Worm (Caenorhabditis elegans): Measurements from ENCODE around the gene T22G5.3.

T22G5.3 gene

DNA sequence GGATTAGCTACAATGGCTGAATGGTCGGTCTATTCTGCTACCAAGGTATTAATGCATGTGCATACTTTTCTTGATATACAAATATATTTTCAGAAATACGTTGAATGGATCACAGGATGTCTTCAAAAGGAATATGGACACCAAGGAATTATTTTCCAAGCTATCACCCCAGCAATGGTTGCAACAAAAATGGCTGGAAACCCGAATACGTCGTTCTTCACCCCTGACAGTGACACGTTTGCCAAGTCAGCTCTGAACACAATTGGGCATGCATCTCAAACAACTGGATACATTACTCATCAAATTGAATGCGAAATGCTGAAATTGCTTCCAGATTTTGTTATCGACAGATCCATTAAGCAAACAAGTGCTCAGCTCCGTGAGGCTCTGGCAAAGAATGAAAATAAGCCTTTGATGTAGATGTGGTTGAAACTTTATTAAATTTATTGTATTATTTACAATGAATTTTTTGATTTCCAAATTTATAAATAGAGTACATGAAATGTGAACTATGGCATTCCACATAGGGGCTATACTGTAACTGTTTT is 26.9 kb downstream of the T22G5.3 start:
- TF ChIP-seq nhr-41 (GFP tag; IDR thresholded peaks at IDR 0.05) (peak; percentile 42; the same call in 1 of the 2 replicates), mxl-3 (GFP tag; optimal IDR thresholded peaks at IDR 0.05) (peak; percentile 45), hif-1 (tag; optimal IDR thresholded peaks at IDR 0.05) (peak in 1 of 2 experiments; percentile 39), arid-1 (GFP tag; conservative IDR thresholded peaks at IDR 0.05) (peak; percentile 50; the same call in 1 of the 2 replicates), ceh-20 (GFP tag; IDR thresholded peaks at IDR 0.05) (no peak), zip-11 (GFP tag; IDR thresholded peaks at IDR 0.05) (no peak), unc-62 (GFP tag; optimal IDR thresholded peaks at IDR 0.05 in 1 of 2) (no peak), unc-62 (tag; optimal IDR thresholded peaks at IDR 0.05) (no peak), spr-1 (tag; optimal IDR thresholded peaks at IDR 0.05) (no peak), hlh-30 (tag; optimal IDR thresholded peaks at IDR 0.05; ENCODE audit: insufficient read depth) (peak; percentile 4), mep-1 (tag; optimal IDR thresholded peaks at IDR 0.05) (peak; percentile 94), Y5F2A.4 (GFP tag; optimal IDR thresholded peaks at IDR 0.05) (no peak), mdl-1 (tag; optimal IDR thresholded peaks at IDR 0.05) (peak in 1 of 2 experiments; percentile 22), lin-1 (GFP tag; IDR thresholded peaks at IDR 0.05) (peak; percentile 51; the same call in 1 of the 2 replicates), duxl-1 (tag; optimal IDR thresholded peaks at IDR 0.05; ENCODE audit: poor library complexity) (peak; percentile 65), dmd-8 (GFP tag; IDR thresholded peaks at IDR 0.05) (peak; percentile 69), hlh-11 (tag; optimal IDR thresholded peaks at IDR 0.05) (peak; percentile 70), tra-1 (GFP tag; IDR thresholded peaks at IDR 0.05) (peak; percentile 9; the same call in 1 of the 2 replicates), egl-43 (GFP tag; IDR thresholded peaks at IDR 0.05) (peak; percentile 73), pha-4 (GFP tag; IDR thresholded peaks at IDR 0.05) (peak; percentile 37), pha-4 (tag; optimal IDR thresholded peaks at IDR 0.05) (no peak), lin-38 (GFP tag; IDR thresholded peaks at IDR 0.05) (peak; percentile 59), pqm-1 (tag; optimal IDR thresholded peaks at IDR 0.05) (no peak), dmd-9 (GFP tag; IDR thresholded peaks at IDR 0.05) (no peak; the same call in none of the 2 replicates), T20F7.1 (GFP tag; optimal IDR thresholded peaks at IDR 0.05) (peak; percentile 75), spr-3 (GFP tag; optimal IDR thresholded peaks at IDR 0.05) (peak; percentile 32), set-16 (GFP tag; IDR thresholded peaks at IDR 0.05) (no peak), T26A8.4 (GFP tag; IDR thresholded peaks at IDR 0.05) (peak; percentile 90), dve-1 (tag; optimal IDR thresholded peaks at IDR 0.05; ENCODE audit: insufficient read depth) (peak; percentile 28), php-3 (GFP tag; IDR thresholded peaks at IDR 0.05) (no peak), ztf-7 (tag; optimal IDR thresholded peaks at IDR 0.05) (no peak), nhr-11 (tag; optimal IDR thresholded peaks at IDR 0.05) (peak; percentile 11), madf-5 (GFP tag; IDR thresholded peaks at IDR 0.05) (0 out of 4 replicates have a peak, but pooled peaks of 1 of the 2 experiments have one; percentile 52), sdz-12 (GFP tag; optimal IDR thresholded peaks at IDR 0.05) (peak; percentile 13), unc-39 (tag; optimal IDR thresholded peaks at IDR 0.05) (no peak), aha-1 (tag) (peak; percentile 91), gei-8 (GFP tag; optimal IDR thresholded peaks at IDR 0.05) (no peak), nhr-77 (tag; optimal IDR thresholded peaks at IDR 0.05) (peak; percentile 89), daf-16 (GFP tag; optimal IDR thresholded peaks at IDR 0.05) (peak in 1 of 2 experiments; percentile 1), daf-16 (tag; optimal IDR thresholded peaks at IDR 0.05) (peak; percentile 18), nhr-10 (tag; optimal IDR thresholded peaks at IDR 0.05) (peak; percentile 51), madf-9 (GFP tag; conservative IDR thresholded peaks at IDR 0.05) (peak; percentile 34; the same call in 1 of the 2 replicates), nhr-102 (tag; optimal IDR thresholded peaks at IDR 0.05) (peak; percentile 70), lsy-2 (tag; optimal IDR thresholded peaks at IDR 0.05) (peak; percentile 69 to 72), mes-2 (tag; optimal IDR thresholded peaks at IDR 0.05; ENCODE audit: poor library complexity, severe bottlenecking) (peak; percentile 52), nhr-28 (tag; optimal IDR thresholded peaks at IDR 0.05) (peak; percentile 48), nhr-76 (tag; optimal IDR thresholded peaks at IDR 0.05) (no peak), dmd-6 (GFP tag; IDR thresholded peaks at IDR 0.05) (peak; percentile 56), nhr-42 (GFP tag; IDR thresholded peaks at IDR 0.05) (peak; percentile 27; the same call in 1 of the 2 replicates), snpc-1.2 (GFP tag; IDR thresholded peaks at IDR 0.05) (peak; percentile 27; the same call in 1 of the 2 replicates)
